Fruit fly (Drosophila melanogaster) whole organism, adult: ENCODE results near the gene Nckx30C.
A peak's percentile ranks its signal among the peaks of the same experiment; 100 is the strongest.

Experiments
- CG11617 ChIP-seq: fragments of 200-800 bp; sonication (Bioruptor generic); optimal IDR thresholded peaks from 2 replicates; lab custom pipeline; 2017; ENCODE audit warnings: mild to moderate bottlenecking, missing biosample characterization, missing genetic modification reagents, missing genetic modification characterization
- CG12768 ChIP-seq: fragments of 200-800 bp; sonication (Bioruptor generic); optimal IDR thresholded peaks from 2 replicates; lab custom pipeline; 2017; ENCODE audit warnings: missing biosample characterization, missing genetic modification characterization, mild to moderate bottlenecking, moderate library complexity, missing genetic modification reagents
- CG14711 ChIP-seq: fragments of 200-800 bp; sonication (Bioruptor generic); optimal IDR thresholded peaks from 2 replicates; lab custom pipeline; 2018; ENCODE audit warnings: missing biosample characterization, mild to moderate bottlenecking, missing genetic modification characterization, moderate library complexity
- CG1620 ChIP-seq: fragments of 200-800 bp; sonication (Bioruptor generic); optimal IDR thresholded peaks from 2 replicates; lab custom pipeline; 2016; ENCODE audit warnings: missing biosample characterization, missing genetic modification characterization
- CG33017 ChIP-seq: fragments of 200-800 bp; sonication (Bioruptor generic); optimal IDR thresholded peaks from 2 replicates; lab custom pipeline; 2018; ENCODE audit warnings: missing biosample characterization, mild to moderate bottlenecking, missing genetic modification characterization, moderate library complexity
- CG5204 ChIP-seq: fragments of 200-800 bp; sonication (Bioruptor generic); optimal IDR thresholded peaks from 2 replicates; lab custom pipeline; 2016; ENCODE audit warnings: missing biosample characterization, missing genetic modification characterization
- CG7045 ChIP-seq: fragments of 200-800 bp; sonication (Bioruptor generic); optimal IDR thresholded peaks from 2 replicates; lab custom pipeline; 2017; ENCODE audit warnings: missing biosample characterization, mild to moderate bottlenecking, missing genetic modification characterization
- CG7101 ChIP-seq: fragments of 200-800 bp; sonication (Bioruptor generic); optimal IDR thresholded peaks from 2 replicates; lab custom pipeline; 2018; ENCODE audit warnings: missing biosample characterization, mild to moderate bottlenecking, missing genetic modification characterization, moderate library complexity
- Clk ChIP-seq: fragments of 200-800 bp; sonication (Bioruptor generic); optimal IDR thresholded peaks from 2 replicates; lab custom pipeline; 2017; ENCODE audit warnings: missing biosample characterization, missing genetic modification characterization
- Crg-1 ChIP-seq: fragments of 200-800 bp; sonication (Bioruptor generic); optimal IDR thresholded peaks from 2 replicates; lab custom pipeline; 2016; ENCODE audit warnings: missing biosample characterization, missing genetic modification characterization
- Hr96 ChIP-seq: fragments of 200-800 bp; sonication (Bioruptor generic); optimal IDR thresholded peaks from 2 replicates; lab custom pipeline; 2016; ENCODE audit warnings: missing biosample characterization, missing genetic modification characterization
- Mnt ChIP-seq: fragments of 200-800 bp; sonication (Bioruptor generic); optimal IDR thresholded peaks from 2 replicates; lab custom pipeline; 2016; ENCODE audit warnings: missing biosample characterization, mild to moderate bottlenecking, missing genetic modification characterization
- bab1 ChIP-seq: fragments of 200-800 bp; sonication (Bioruptor generic); optimal IDR thresholded peaks from 3 replicates; lab custom pipeline; 2019; ENCODE audit warnings: missing biosample characterization, mild to moderate bottlenecking, missing genetic modification characterization, moderate library complexity
- cic ChIP-seq: fragments of 200-800 bp; sonication (Bioruptor generic); optimal IDR thresholded peaks from 2 replicates; lab custom pipeline; 2017; ENCODE audit warnings: missing biosample characterization, mild to moderate bottlenecking, missing genetic modification characterization, moderate library complexity
- cnc ChIP-seq, 2 experiments: fragments of >200 bp; optimal IDR thresholded peaks; 2 replicates each; lab custom pipeline; 2017
- kay ChIP-seq: fragments of 200-800 bp; sonication (Bioruptor generic); peaks from one replicate; lab custom pipeline; 2016; ENCODE audit warnings: missing biosample characterization, missing genetic modification characterization, borderline replicate concordance
- ovo ChIP-seq: fragments of 200-800 bp; sonication (Bioruptor generic); optimal IDR thresholded peaks from 2 replicates; lab custom pipeline; 2016; ENCODE audit warnings: missing biosample characterization, missing genetic modification characterization
- pad ChIP-seq: fragments of 200-800 bp; sonication (Bioruptor generic); optimal IDR thresholded peaks from 3 replicates; lab custom pipeline; 2017; ENCODE audit warnings: missing biosample characterization, missing genetic modification characterization, mild to moderate bottlenecking, moderate library complexity, missing genetic modification reagents
- tj ChIP-seq: fragments of 200-800 bp; sonication (Bioruptor generic); optimal IDR thresholded peaks from 3 replicates; lab custom pipeline; 2017; ENCODE audit warnings: missing biosample characterization, mild to moderate bottlenecking, missing genetic modification characterization, moderate library complexity

Nckx30C gene

dm6 chr2L:9728791-9729190, 17.5 kb downstream of the Nckx30C start:
- TF ChIP-seq cic (GFP tag; lab: Kevin White, UChicago), result peak; percentile 84
- no peak for TF ChIP-seq tj (GFP tag; lab: Kevin White, UChicago)
- peak in 1 of 2 experiments; percentile 63 for TF ChIP-seq cnc (optimal IDR thresholded peaks at IDR 0.05; lab: Kevin White, UChicago)
- no peak for TF ChIP-seq kay
- TF ChIP-seq Mnt (GFP tag; lab: Kevin White, UChicago), result no peak

dm6 chr2L:9711107-9711585, 35.1 kb downstream of the Nckx30C start, which contains the start of gene CG4364:
CG4364 (minus strand) TSS chr2L:9711271.
- TF ChIP-seq Mnt (GFP tag; lab: Kevin White, UChicago), result peak; percentile 81
- no peak for TF ChIP-seq kay
- peak; percentile 55 for TF ChIP-seq bab1 (GFP tag; lab: Kevin White, UChicago)
- TF ChIP-seq CG14711, result no peak

dm6 chr2L:9707514-9708094, 38.7 kb downstream of the Nckx30C start:
- TF ChIP-seq kay, result peak; percentile 77
- no peak for TF ChIP-seq Clk
- TF ChIP-seq Crg-1 (GFP tag; lab: Kevin White, UChicago), result no peak
- TF ChIP-seq CG7101 (tag; lab: Kevin White, UChicago), result peak; percentile 18
- TF ChIP-seq ovo (GFP tag; lab: Kevin White, UChicago), result no peak
- TF ChIP-seq bab1 (GFP tag; lab: Kevin White, UChicago), result no peak
- no peak for TF ChIP-seq CG14711

dm6 chr2L:9707103-9707502, 39.2 kb downstream of the Nckx30C start:
- TF ChIP-seq Clk (no peak), pad (no peak), CG33017 (tag; lab: Kevin White, UChicago) (no peak), kay (no peak), Hr96 (no peak), CG1620 (GFP tag; lab: Kevin White, UChicago) (no peak), Mnt (GFP tag; lab: Kevin White, UChicago) (no peak), CG7101 (tag; lab: Kevin White, UChicago) (no peak), CG11617 (GFP tag; lab: Kevin White, UChicago) (no peak), CG14711 (no peak), tj (GFP tag; lab: Kevin White, UChicago) (no peak), CG12768 (GFP tag; lab: Kevin White, UChicago) (no peak), cic (GFP tag; lab: Kevin White, UChicago) (no peak)

- TF ChIP-seq kay, result no peak
- no peak for TF ChIP-seq Clk
- no peak for TF ChIP-seq CG33017 (tag; lab: Kevin White, UChicago)
- TF ChIP-seq CG12768 (GFP tag; lab: Kevin White, UChicago), result no peak
- TF ChIP-seq bab1 (GFP tag; lab: Kevin White, UChicago), result no peak
- peak; percentile 24 for TF ChIP-seq cic (GFP tag; lab: Kevin White, UChicago)
- TF ChIP-seq Mnt (GFP tag; lab: Kevin White, UChicago), result peak; percentile 87
- TF ChIP-seq CG7045 (GFP tag; lab: Kevin White, UChicago), result no peak
- TF ChIP-seq cnc (optimal IDR thresholded peaks at IDR 0.05; lab: Kevin White, UChicago), result no peak
- peak; percentile 1 for TF ChIP-seq tj (GFP tag; lab: Kevin White, UChicago)
- TF ChIP-seq CG7101 (tag; lab: Kevin White, UChicago), result no peak
- no peak for TF ChIP-seq CG1620 (GFP tag; lab: Kevin White, UChicago)
- no peak for TF ChIP-seq CG5204
- TF ChIP-seq ovo (GFP tag; lab: Kevin White, UChicago), result no peak
These were observed 40.4 kb downstream of the Nckx30C start, which contains the start of gene CG31710 for dm6 chr2L:9705872-9706317. CG31710 (minus strand) TSS chr2L:9705954.

- TF ChIP-seq tj (GFP tag; lab: Kevin White, UChicago) (peak; percentile 51), CG5204 (no peak), CG12768 (GFP tag; lab: Kevin White, UChicago) (peak; percentile 24)
These were observed 41.0 kb downstream of the Nckx30C start for dm6 chr2L:9705291-9705690.

dm6 chr2L:9704343-9704742, 42.0 kb downstream of the Nckx30C start:
- TF ChIP-seq bab1 (GFP tag; lab: Kevin White, UChicago) (no peak), tj (GFP tag; lab: Kevin White, UChicago) (peak; percentile 35)

dm6 chr2L:9703000-9703399, 43.3 kb downstream of the Nckx30C start:
- TF ChIP-seq Clk (no peak), CG33017 (tag; lab: Kevin White, UChicago) (peak; percentile 16), CG12768 (GFP tag; lab: Kevin White, UChicago) (peak; percentile 51), CG7101 (tag; lab: Kevin White, UChicago) (no peak), CG11617 (GFP tag; lab: Kevin White, UChicago) (no peak), kay (no peak), cic (GFP tag; lab: Kevin White, UChicago) (peak; percentile 5), CG7045 (GFP tag; lab: Kevin White, UChicago) (no peak)
